Worm (Caenorhabditis elegans) whole organism, L4/young adult: ENCODE measurements around the gene T24H10.5.

Experiments used
- W03F9.2 ChIP-seq: fragments of 150-350 bp; optimal IDR thresholded peaks from 2 replicates; lab custom pipeline; 2014; ENCODE audit warnings: missing biosample characterization, missing genetic modification characterization
- dao-5 ChIP-seq: sonication (generic microtip); optimal IDR thresholded peaks from 2 replicates; lab custom pipeline; 2016; ENCODE audit warnings: missing genotype, missing genetic modification characterization, moderate library complexity, missing compliant biosample characterization
- him-1 ChIP-seq: sonication (generic microtip); optimal IDR thresholded peaks from 2 replicates; lab custom pipeline; 2016; ENCODE audit warnings: missing genotype, missing genetic modification reagents, missing genetic modification characterization, missing compliant biosample characterization

Gene T24H10.5

DNA sequence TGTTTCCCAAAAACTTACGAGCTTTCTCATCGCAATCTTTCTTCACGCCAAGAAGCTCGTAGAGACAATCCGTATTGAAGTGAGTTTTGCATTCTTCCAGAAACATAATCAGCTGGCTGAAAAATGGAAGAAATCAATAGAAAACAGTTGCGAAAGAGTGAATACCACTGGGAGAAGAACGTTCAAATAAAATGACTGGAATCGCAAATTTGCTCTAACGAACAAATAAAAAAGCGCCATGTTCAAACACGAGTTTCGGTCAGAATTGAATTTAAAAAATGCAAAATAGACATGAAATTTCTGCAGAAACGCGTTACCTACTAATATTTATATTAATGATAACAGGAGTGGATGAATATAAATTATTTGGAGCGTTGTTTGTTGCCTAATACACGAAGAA, 7.5 kb downstream of the T24H10.5 start, which contains the start of gene dnj-23:
dnj-23 (minus strand) TSS at position 158 of the 400 bp plus-strand sequence.
- TF ChIP-seq him-1 (tag; lab: Kevin White, UChicago) (no peak), dao-5 (tag; lab: Kevin White, UChicago) (no peak), W03F9.2 (tag; lab: Kevin White, UChicago) (no peak)

DNA sequence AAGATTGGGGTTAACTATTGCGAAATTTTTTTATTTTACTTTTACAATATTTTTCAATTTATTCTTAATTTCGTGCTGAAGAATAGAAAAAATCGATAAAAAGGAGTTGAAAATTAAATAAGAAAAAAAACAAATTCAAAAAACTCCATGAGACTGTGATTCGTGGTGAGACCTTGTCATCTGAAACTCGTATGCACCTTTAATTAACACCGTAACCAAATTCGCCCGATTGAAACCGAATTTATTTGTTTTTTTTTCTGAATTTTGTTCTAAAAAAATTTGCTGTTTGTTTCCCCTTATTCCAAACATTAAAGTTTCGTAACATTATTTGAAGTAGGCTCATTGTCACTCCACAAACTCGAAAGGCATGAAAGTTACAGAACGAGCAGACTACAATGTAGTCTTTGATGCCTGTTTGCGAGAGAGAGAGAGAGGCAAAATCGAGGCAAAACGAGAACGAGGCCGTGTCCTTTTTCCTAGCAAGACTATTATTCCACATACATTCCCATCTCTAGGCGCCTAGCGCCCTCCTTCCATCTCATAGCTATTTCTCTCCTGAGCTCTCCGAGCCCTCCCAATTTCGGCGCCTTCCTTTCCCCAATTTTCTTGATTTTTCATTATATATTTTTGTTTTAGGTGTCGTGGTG, 8.1 kb downstream of the T24H10.5 start, which contains the start of gene T24H10.4:
T24H10.4 (plus strand) TSS at position 630 of the 647 bp plus-strand sequence.
- no peak for TF ChIP-seq W03F9.2 (tag; lab: Kevin White, UChicago)
- no peak for TF ChIP-seq dao-5 (tag; lab: Kevin White, UChicago)
- TF ChIP-seq him-1 (tag; lab: Kevin White, UChicago): no peak

DNA sequence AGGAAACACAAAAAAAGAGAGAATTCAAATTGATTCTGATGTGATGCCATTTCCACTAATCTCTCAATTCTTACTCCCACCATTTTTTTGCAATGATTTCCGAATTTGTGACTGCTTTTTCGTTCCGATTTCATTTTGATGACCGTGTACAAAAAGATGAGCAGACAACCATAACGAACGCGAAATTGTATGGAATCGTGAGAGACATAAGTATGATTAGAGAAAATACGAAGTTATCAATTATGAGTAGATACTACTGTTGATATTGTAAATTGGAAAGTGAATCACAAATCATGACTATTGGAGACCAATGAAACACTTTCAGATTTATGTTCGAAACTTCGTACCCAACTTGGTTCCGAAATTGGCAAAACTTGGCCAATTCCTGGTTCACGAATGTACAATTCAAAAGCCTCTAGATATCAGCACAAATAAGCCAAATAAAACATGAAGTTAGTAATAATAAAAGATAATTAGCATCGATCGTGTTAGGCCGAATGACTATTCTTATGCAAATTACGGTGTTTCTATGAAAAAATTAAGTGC, 10.6 kb downstream of the T24H10.5 start:
- TF ChIP-seq dao-5 (tag; lab: Kevin White, UChicago) (no peak), W03F9.2 (tag; lab: Kevin White, UChicago) (no peak), him-1 (tag; lab: Kevin White, UChicago) (no peak)

DNA sequence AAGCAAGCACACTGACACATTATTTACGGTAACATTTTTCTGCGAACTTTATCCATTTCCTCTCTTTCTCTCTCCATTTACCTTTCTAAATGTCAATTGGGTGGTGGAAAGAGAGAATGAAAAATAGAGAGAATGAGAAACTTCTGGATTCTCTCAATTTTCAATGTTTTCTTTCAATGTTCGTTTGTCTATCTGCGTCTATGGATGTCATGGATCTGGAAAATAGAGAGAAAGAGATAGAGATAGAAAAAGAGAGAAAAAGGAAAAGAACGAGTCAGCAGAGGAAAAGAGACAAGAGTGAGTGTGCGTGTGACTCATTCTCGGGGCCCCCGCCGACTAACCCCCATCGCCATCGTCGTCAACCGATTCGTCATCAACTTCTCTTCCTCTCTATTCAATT, 12.0 kb downstream of the T24H10.5 start, which contains the start of gene jun-1:
jun-1 (plus strand) TSS at position 307 of the 400 bp plus-strand sequence.
- TF ChIP-seq dao-5 (tag; lab: Kevin White, UChicago) (no peak), him-1 (tag; lab: Kevin White, UChicago) (peak; percentile 4), W03F9.2 (tag; lab: Kevin White, UChicago) (peak; percentile 62)

DNA sequence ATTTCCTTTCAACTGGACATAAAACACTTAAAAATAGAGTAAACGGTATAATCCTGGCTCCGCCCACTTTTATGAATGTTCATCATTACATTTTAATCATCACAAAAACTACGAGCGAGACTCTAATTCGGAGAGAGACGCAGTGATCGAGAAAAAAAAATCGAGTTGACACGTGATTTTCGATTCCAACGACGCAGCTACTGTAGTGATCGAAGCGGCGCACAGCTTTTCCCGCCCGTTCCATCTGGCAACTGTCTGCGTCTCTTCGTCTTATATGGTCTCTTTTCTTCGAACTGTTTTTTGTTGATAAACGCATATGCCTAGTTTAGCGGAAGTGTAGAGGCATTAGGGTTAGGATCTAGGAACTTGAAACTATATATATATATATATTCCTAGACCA, 12.9 kb downstream of the T24H10.5 start:
- TF ChIP-seq dao-5 (tag; lab: Kevin White, UChicago) (no peak), W03F9.2 (tag; lab: Kevin White, UChicago) (no peak), him-1 (tag; lab: Kevin White, UChicago) (no peak)

DNA sequence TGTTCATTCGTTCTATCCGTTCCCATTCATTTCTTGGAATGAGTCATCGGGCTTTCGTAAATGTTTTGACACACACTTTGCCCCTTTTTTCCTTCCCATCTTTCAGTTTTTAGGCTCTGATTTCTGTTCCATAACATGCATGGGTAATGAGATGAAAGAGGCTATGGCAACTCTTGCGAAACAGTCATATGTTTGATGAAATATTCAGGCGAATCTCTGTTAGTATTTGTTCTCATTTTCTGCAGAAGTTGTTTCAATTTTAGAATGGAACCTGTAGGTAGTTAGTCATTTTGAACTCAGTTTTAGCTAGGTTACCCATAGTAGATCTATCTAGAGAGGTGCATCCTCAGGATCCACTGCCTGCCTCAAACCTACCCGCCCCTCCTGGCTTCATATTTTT, 14.1 kb downstream of the T24H10.5 start:
- no peak for TF ChIP-seq him-1 (tag; lab: Kevin White, UChicago)

DNA sequence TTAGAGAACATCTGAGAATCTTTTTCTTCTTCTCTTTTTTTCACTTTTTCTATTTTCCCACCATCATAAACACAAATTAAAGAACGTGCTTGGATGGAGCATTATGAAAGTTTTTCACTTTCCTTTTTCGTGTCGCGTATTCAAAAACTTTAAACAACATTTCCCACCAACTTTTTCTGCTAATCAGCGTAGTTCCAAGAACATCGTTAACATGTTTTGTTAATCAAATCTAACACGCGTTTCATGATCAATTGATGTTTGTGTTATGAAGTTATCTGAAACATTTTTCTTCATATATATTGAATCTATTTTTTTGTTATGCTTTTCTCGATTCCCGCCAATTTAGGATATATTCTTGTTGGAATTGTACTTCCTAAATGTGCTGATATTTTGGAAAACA, 14.7 kb downstream of the T24H10.5 start:
- TF ChIP-seq dao-5 (tag; lab: Kevin White, UChicago) (no peak), W03F9.2 (tag; lab: Kevin White, UChicago) (no peak), him-1 (tag; lab: Kevin White, UChicago) (no peak)

DNA sequence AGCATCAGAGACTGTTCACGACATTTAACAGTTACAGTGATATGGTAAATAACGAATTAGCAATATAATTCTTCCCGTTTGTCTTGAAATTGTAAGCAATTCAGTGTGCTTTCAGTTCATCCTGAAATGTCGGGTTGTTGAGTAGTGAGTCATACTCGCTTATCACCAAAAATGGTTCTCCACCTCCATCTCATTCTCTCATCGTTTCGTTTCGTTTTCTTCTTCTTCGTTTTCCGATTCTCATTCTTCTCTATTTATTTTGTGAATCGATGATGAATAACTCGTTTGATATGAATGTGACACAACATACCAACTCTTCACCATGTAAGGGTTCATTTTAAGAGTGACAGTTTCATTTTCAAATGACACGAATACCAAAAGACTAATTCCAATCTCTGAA, 15.5 kb downstream of the T24H10.5 start:
- no peak for TF ChIP-seq dao-5 (tag; lab: Kevin White, UChicago)
- no peak for TF ChIP-seq him-1 (tag; lab: Kevin White, UChicago)
- no peak for TF ChIP-seq W03F9.2 (tag; lab: Kevin White, UChicago)

DNA sequence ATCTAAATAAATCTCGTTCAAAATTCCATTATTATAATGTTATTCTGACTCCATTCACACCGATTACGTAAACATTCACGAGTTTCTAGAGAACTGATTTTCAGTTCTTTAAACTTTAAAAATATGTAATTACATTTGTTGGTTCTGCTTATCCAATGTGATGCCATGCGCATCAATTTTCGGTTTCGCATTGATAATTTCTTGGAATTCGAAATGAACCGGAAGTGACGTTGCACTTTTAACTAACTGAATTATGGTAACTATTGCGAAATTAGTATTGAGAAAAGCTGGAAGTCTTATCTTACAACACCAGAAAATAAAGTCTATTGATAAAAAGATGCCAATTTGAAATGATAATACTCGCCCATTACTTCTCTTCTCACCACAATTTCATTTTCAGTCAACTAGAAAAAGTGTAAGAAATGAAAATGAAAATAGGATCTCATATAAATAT, 16.9 kb downstream of the T24H10.5 start:
- TF ChIP-seq dao-5 (tag; lab: Kevin White, UChicago): no peak
- no peak for TF ChIP-seq him-1 (tag; lab: Kevin White, UChicago)
- TF ChIP-seq W03F9.2 (tag; lab: Kevin White, UChicago): no peak

DNA sequence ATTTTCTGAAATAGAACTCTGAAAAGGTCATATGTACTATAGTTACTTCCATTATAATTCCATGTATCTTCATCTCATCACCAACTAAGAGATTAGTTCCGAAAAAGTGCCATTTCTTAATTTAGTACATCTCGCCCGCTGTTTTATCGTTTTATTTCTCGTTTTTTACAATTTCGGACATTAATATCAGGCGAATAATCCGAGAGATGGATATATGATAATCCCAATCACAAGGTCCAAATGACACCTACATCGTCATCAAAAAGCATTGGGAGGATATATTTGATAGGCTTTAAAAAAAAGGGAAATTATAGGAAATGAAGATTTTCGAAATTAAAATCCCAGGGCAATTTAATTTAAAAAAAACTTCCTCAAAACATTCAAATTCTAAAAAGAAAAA, 19.4 kb downstream of the T24H10.5 start:
- TF ChIP-seq him-1 (tag; lab: Kevin White, UChicago) (no peak), dao-5 (tag; lab: Kevin White, UChicago) (no peak), W03F9.2 (tag; lab: Kevin White, UChicago) (no peak)

DNA sequence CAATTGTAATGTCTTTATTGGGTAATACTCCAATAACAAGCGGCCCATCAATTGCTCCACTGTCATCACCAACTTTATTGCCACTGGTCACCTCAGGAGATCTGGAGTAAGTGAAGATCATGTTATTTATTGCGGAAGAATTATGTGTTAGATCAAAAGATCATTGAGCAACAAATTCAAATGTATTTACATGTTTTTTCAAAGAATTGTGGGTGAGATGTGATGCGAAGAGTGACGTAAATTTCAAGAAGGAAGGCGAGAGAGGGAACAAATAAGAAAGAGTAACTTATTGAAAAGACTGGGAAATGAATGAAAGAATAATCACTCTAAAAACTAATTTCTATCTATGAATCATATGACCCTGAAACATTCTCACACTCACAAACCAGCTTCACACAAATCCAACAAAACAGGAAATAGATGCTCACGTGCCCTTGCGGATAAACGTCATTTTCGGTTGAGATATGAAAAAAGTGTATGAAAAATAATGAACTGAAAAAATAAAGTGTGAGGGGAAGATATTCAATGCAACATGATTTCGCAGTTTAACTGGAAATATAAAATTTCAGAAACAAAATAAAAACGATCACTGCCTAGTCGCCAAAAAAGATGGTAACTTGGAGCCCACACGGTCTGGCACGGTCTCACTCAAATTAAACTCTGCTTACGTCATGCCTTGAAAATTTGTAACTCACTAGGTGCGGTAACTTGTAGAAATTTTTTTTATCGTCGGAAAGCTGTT, 20.1 kb downstream of the T24H10.5 start:
- TF ChIP-seq W03F9.2 (tag; lab: Kevin White, UChicago): no peak
- no peak for TF ChIP-seq him-1 (tag; lab: Kevin White, UChicago)
- TF ChIP-seq dao-5 (tag; lab: Kevin White, UChicago): no peak

DNA sequence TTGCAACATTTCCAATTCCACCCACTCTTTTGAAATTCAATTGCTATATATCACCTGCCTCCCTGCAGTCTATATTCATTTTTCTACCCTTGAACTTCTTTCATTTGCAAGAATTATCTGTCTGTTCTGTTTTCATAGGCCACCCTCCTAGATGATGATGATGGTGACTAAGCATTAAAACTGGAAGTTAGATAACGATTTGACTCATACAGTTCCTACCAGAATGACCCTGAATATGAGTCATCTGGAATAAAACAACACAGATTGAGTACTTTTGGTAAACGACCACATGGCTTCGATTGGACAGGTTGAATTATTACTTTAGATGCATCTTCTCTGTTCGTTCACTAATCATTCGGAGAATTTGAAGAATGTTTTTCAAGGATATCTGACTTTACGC, 23.5 kb downstream of the T24H10.5 start:
- no peak for TF ChIP-seq W03F9.2 (tag; lab: Kevin White, UChicago)
- no peak for TF ChIP-seq dao-5 (tag; lab: Kevin White, UChicago)
- TF ChIP-seq him-1 (tag; lab: Kevin White, UChicago): no peak

DNA sequence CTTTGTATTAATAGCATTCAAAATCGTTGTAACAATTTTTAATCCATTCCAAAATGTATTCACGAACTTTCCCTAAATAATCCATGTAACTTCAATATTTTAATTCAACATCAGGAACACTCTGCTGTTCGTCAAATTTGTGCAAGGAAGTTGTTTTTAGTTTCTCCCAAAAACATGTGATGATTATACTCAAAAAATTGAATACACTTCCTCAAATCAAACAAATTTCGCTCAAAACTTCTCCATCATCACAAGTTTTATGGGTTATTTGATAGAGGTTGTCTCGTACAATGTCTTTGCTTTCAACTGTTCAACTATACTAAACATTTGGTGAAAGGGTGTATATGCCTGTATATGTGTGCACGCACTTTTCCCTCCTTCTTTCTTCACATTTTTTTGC, 24.1 kb downstream of the T24H10.5 start:
- TF ChIP-seq him-1 (tag; lab: Kevin White, UChicago): no peak
- TF ChIP-seq W03F9.2 (tag; lab: Kevin White, UChicago): no peak
- no peak for TF ChIP-seq dao-5 (tag; lab: Kevin White, UChicago)
